Fruit fly (Drosophila melanogaster) S2 (cell line): ENCODE results near the gene CG13067.

Experiments
- CG8478 ChIP-seq: fragments of >200 bp; optimal IDR thresholded peaks from 2 replicates; lab custom pipeline; 2018
- CTCF ChIP-seq, 2 experiments: fragments of >200 bp; optimal IDR thresholded peaks; 2 replicates each; lab custom pipeline; 2018

DNA sequence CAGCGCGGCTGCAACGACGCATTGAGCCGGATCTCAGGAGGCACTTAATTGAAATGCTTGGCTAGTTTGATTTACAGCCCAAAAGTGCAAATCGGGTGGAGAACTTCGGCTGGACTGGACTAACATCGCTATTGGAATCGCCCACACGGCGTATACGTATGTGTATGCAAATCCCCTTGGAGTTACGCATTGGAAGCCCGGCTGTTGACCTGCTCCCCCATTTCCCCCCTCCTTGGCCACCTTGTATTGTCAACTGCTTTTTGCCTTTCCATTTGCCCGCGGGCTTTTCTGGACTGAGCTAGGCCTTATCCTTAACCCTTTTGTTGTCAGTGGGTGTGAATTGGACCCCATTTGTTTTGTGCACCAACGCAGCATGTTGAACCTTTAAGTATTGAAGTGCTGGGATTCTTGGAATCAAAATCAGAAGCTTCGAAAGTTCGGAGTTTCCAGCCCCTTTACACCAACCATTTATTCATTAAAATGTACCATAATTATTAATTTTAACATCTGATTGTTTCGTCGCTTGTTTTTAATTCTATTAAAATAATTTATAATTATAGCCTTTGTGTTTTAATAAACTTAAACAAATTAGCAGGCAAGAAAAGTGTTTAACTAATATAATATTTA is 4.4 kb downstream of the CG13067 start:
- TF ChIP-seq CTCF (optimal IDR thresholded peaks at IDR 0.05; lab: Kevin White, UChicago) (no peak), CG8478 (lab: Kevin White, UChicago) (no peak)
